Fruit fly (Drosophila melanogaster) whole organism, adult: ENCODE measurements around the gene bond.

Experiments used
- CG11617 ChIP-seq: fragments of 200-800 bp; sonication (Bioruptor generic); optimal IDR thresholded peaks from 2 replicates; lab custom pipeline; 2017; ENCODE audit warnings: mild to moderate bottlenecking, missing biosample characterization, missing genetic modification reagents, missing genetic modification characterization
- CG12768 ChIP-seq: fragments of 200-800 bp; sonication (Bioruptor generic); optimal IDR thresholded peaks from 2 replicates; lab custom pipeline; 2017; ENCODE audit warnings: missing biosample characterization, missing genetic modification characterization, mild to moderate bottlenecking, moderate library complexity, missing genetic modification reagents
- CG14711 ChIP-seq: fragments of 200-800 bp; sonication (Bioruptor generic); optimal IDR thresholded peaks from 2 replicates; lab custom pipeline; 2018; ENCODE audit warnings: missing biosample characterization, mild to moderate bottlenecking, missing genetic modification characterization, moderate library complexity
- CG1620 ChIP-seq: fragments of 200-800 bp; sonication (Bioruptor generic); optimal IDR thresholded peaks from 2 replicates; lab custom pipeline; 2016; ENCODE audit warnings: missing biosample characterization, missing genetic modification characterization
- CG33017 ChIP-seq: fragments of 200-800 bp; sonication (Bioruptor generic); optimal IDR thresholded peaks from 2 replicates; lab custom pipeline; 2018; ENCODE audit warnings: missing biosample characterization, mild to moderate bottlenecking, missing genetic modification characterization, moderate library complexity
- CG5204 ChIP-seq: fragments of 200-800 bp; sonication (Bioruptor generic); optimal IDR thresholded peaks from 2 replicates; lab custom pipeline; 2016; ENCODE audit warnings: missing biosample characterization, missing genetic modification characterization
- CG7045 ChIP-seq: fragments of 200-800 bp; sonication (Bioruptor generic); optimal IDR thresholded peaks from 2 replicates; lab custom pipeline; 2017; ENCODE audit warnings: missing biosample characterization, mild to moderate bottlenecking, missing genetic modification characterization
- CG7101 ChIP-seq: fragments of 200-800 bp; sonication (Bioruptor generic); optimal IDR thresholded peaks from 2 replicates; lab custom pipeline; 2018; ENCODE audit warnings: missing biosample characterization, mild to moderate bottlenecking, missing genetic modification characterization, moderate library complexity
- Clk ChIP-seq: fragments of 200-800 bp; sonication (Bioruptor generic); optimal IDR thresholded peaks from 2 replicates; lab custom pipeline; 2017; ENCODE audit warnings: missing biosample characterization, missing genetic modification characterization
- Crg-1 ChIP-seq: fragments of 200-800 bp; sonication (Bioruptor generic); optimal IDR thresholded peaks from 2 replicates; lab custom pipeline; 2016; ENCODE audit warnings: missing biosample characterization, missing genetic modification characterization
- Hr96 ChIP-seq: fragments of 200-800 bp; sonication (Bioruptor generic); optimal IDR thresholded peaks from 2 replicates; lab custom pipeline; 2016; ENCODE audit warnings: missing biosample characterization, missing genetic modification characterization
- Mnt ChIP-seq: fragments of 200-800 bp; sonication (Bioruptor generic); optimal IDR thresholded peaks from 2 replicates; lab custom pipeline; 2016; ENCODE audit warnings: missing biosample characterization, mild to moderate bottlenecking, missing genetic modification characterization
- bab1 ChIP-seq: fragments of 200-800 bp; sonication (Bioruptor generic); optimal IDR thresholded peaks from 3 replicates; lab custom pipeline; 2019; ENCODE audit warnings: missing biosample characterization, mild to moderate bottlenecking, missing genetic modification characterization, moderate library complexity
- cic ChIP-seq: fragments of 200-800 bp; sonication (Bioruptor generic); optimal IDR thresholded peaks from 2 replicates; lab custom pipeline; 2017; ENCODE audit warnings: missing biosample characterization, mild to moderate bottlenecking, missing genetic modification characterization, moderate library complexity
- cnc ChIP-seq, 2 experiments: fragments of >200 bp; optimal IDR thresholded peaks; 2 replicates each; lab custom pipeline; 2017
- kay ChIP-seq: fragments of 200-800 bp; sonication (Bioruptor generic); peaks from one replicate; lab custom pipeline; 2016; ENCODE audit warnings: missing biosample characterization, missing genetic modification characterization, borderline replicate concordance
- ovo ChIP-seq: fragments of 200-800 bp; sonication (Bioruptor generic); optimal IDR thresholded peaks from 2 replicates; lab custom pipeline; 2016; ENCODE audit warnings: missing biosample characterization, missing genetic modification characterization
- pad ChIP-seq: fragments of 200-800 bp; sonication (Bioruptor generic); optimal IDR thresholded peaks from 3 replicates; lab custom pipeline; 2017; ENCODE audit warnings: missing biosample characterization, missing genetic modification characterization, mild to moderate bottlenecking, moderate library complexity, missing genetic modification reagents
- tj ChIP-seq: fragments of 200-800 bp; sonication (Bioruptor generic); optimal IDR thresholded peaks from 3 replicates; lab custom pipeline; 2017; ENCODE audit warnings: missing biosample characterization, mild to moderate bottlenecking, missing genetic modification characterization, moderate library complexity
- toe ChIP-seq: fragments of 200-800 bp; sonication (Bioruptor generic); optimal IDR thresholded peaks from 2 replicates; lab custom pipeline; 2016; ENCODE audit warnings: missing biosample characterization, missing genetic modification characterization

The bond gene

dm6 chr3R:22565732-22566131 lies 15.3 kb downstream of the bond start:
- TF ChIP-seq CG14711 = no peak
- TF ChIP-seq cic = no peak
- no peak for TF ChIP-seq ovo
- no peak for TF ChIP-seq Clk
- TF ChIP-seq CG1620 (GFP tag; lab: Kevin White, UChicago) = no peak
- TF ChIP-seq CG12768 (GFP tag; lab: Kevin White, UChicago) = no peak
- no peak for TF ChIP-seq CG7045 (GFP tag; lab: Kevin White, UChicago)
- TF ChIP-seq cnc (optimal IDR thresholded peaks at IDR 0.05; lab: Kevin White, UChicago) = no peak
- no peak for TF ChIP-seq Hr96
- TF ChIP-seq bab1 (GFP tag; lab: Kevin White, UChicago) = no peak
- no peak for TF ChIP-seq CG5204 (GFP tag; lab: Kevin White, UChicago)
- no peak for TF ChIP-seq tj (GFP tag; lab: Kevin White, UChicago)
- TF ChIP-seq kay (GFP tag; lab: Kevin White, UChicago) = no peak
- TF ChIP-seq toe = no peak
- no peak for TF ChIP-seq pad (GFP tag; lab: Kevin White, UChicago)
- no peak for TF ChIP-seq Mnt (GFP tag; lab: Kevin White, UChicago)
- TF ChIP-seq Crg-1 (GFP tag; lab: Kevin White, UChicago) = no peak
- no peak for TF ChIP-seq CG33017 (tag; lab: Kevin White, UChicago)

dm6 chr3R:22568508-22568907 lies 18.0 kb downstream of the bond start:
- no peak for TF ChIP-seq CG14711
- TF ChIP-seq Hr96 = no peak
- no peak for TF ChIP-seq cnc (optimal IDR thresholded peaks at IDR 0.05; lab: Kevin White, UChicago)
- TF ChIP-seq CG1620 (GFP tag; lab: Kevin White, UChicago) = no peak
- no peak for TF ChIP-seq ovo
- TF ChIP-seq CG11617 (GFP tag; lab: Kevin White, UChicago) = no peak
- TF ChIP-seq Mnt (GFP tag; lab: Kevin White, UChicago) = no peak
- no peak for TF ChIP-seq toe
- TF ChIP-seq Clk = no peak
- TF ChIP-seq pad (GFP tag; lab: Kevin White, UChicago) = no peak
- TF ChIP-seq CG5204 (GFP tag; lab: Kevin White, UChicago) = no peak

dm6 chr3R:22569888-22570287 lies 19.4 kb downstream of the bond start, which contains the start of gene CG33110:
TSS of gene CG33110 (plus strand) at chr3R:22570188.
- TF ChIP-seq CG5204 (GFP tag; lab: Kevin White, UChicago) (no peak), tj (GFP tag; lab: Kevin White, UChicago) (no peak), ovo (no peak), CG7045 (GFP tag; lab: Kevin White, UChicago) (no peak), cic (no peak), Crg-1 (GFP tag; lab: Kevin White, UChicago) (no peak)

dm6 chr3R:22573590-22573989 lies 23.1 kb downstream of the bond start:
- TF ChIP-seq pad (GFP tag; lab: Kevin White, UChicago) = no peak
- no peak for TF ChIP-seq Mnt (GFP tag; lab: Kevin White, UChicago)
- no peak for TF ChIP-seq CG12768 (GFP tag; lab: Kevin White, UChicago)
- no peak for TF ChIP-seq cnc (optimal IDR thresholded peaks at IDR 0.05; lab: Kevin White, UChicago)
- TF ChIP-seq Hr96 = no peak
- TF ChIP-seq Crg-1 (GFP tag; lab: Kevin White, UChicago) = no peak
- no peak for TF ChIP-seq CG7045 (GFP tag; lab: Kevin White, UChicago)
- no peak for TF ChIP-seq CG14711
- no peak for TF ChIP-seq CG5204 (GFP tag; lab: Kevin White, UChicago)
- TF ChIP-seq bab1 (GFP tag; lab: Kevin White, UChicago) = no peak
- TF ChIP-seq Clk = no peak
- TF ChIP-seq CG33017 (tag; lab: Kevin White, UChicago) = no peak
- TF ChIP-seq kay (GFP tag; lab: Kevin White, UChicago) = no peak
- no peak for TF ChIP-seq CG1620 (GFP tag; lab: Kevin White, UChicago)
- no peak for TF ChIP-seq CG11617 (GFP tag; lab: Kevin White, UChicago)
- no peak for TF ChIP-seq toe
- no peak for TF ChIP-seq CG7101 (tag; lab: Kevin White, UChicago)
- no peak for TF ChIP-seq cic
- TF ChIP-seq tj (GFP tag; lab: Kevin White, UChicago) = no peak
- no peak for TF ChIP-seq ovo

- TF ChIP-seq toe (no peak), kay (GFP tag; lab: Kevin White, UChicago) (no peak), cnc (optimal IDR thresholded peaks at IDR 0.05; lab: Kevin White, UChicago) (no peak)
These were observed 25.7 kb downstream of the bond start for dm6 chr3R:22576096-22576697.

- TF ChIP-seq CG1620 (GFP tag; lab: Kevin White, UChicago) = no peak
- no peak for TF ChIP-seq cic
These were observed 26.5 kb downstream of the bond start for dm6 chr3R:22576979-22577378.

dm6 chr3R:22580546-22580945 lies 30.1 kb downstream of the bond start, which contains the start of gene CSN6:
TSS of gene CSN6 (plus strand) at chr3R:22580773.
- TF ChIP-seq CG12768 (GFP tag; lab: Kevin White, UChicago) (no peak), pad (GFP tag; lab: Kevin White, UChicago) (no peak), CG1620 (GFP tag; lab: Kevin White, UChicago) (no peak), bab1 (GFP tag; lab: Kevin White, UChicago) (peak; percentile 72), cic (no peak), Hr96 (no peak), Mnt (GFP tag; lab: Kevin White, UChicago) (peak; percentile 57)
